Fruit fly (Drosophila melanogaster): ENCODE measurements around the gene Naglu.

Gene Naglu

dm6 chr2L:8414887-8415883 lies 3.5 kb upstream of the Naglu start, which contains the start of the genes CG13398 and Akap200 (continued):
- TF ChIP-seq CG7357 (GFP tag; IDR thresholded peaks at IDR 0.05) = no peak
- TF ChIP-seq CG11085 (GFP tag; IDR thresholded peaks at IDR 0.05) = no peak
- no peak for TF ChIP-seq CG8478 (optimal IDR thresholded peaks at IDR 0.05)
- peak; percentile 46 for TF ChIP-seq CG13424 (tag; optimal IDR thresholded peaks at IDR 0.05)
- TF ChIP-seq GATAe (GFP tag; conservative IDR thresholded peaks at IDR 0.05) = no peak
- 0 out of 2 replicates have a peak, but pooled peaks have one; percentile 32 for TF ChIP-seq Ptx1 (GFP tag; IDR thresholded peaks at IDR 0.05)
- no peak for TF ChIP-seq CG16863 (GFP tag; optimal IDR thresholded peaks at IDR 0.05)
- TF ChIP-seq twi (tag; optimal IDR thresholded peaks at IDR 0.05) = no peak
- 0 out of 2 replicates have a peak, but pooled peaks have one; percentile 10 for TF ChIP-seq CG11247 (GFP tag; IDR thresholded peaks at IDR 0.05)
- peak; percentile 36; the same call in 1 of the 2 replicates for TF ChIP-seq ssp (GFP tag; IDR thresholded peaks at IDR 0.05)
- no peak for TF ChIP-seq dmrt99B (tag; optimal IDR thresholded peaks at IDR 0.05)
- TF ChIP-seq Meics (GFP tag; optimal IDR thresholded peaks at IDR 0.05) = peak; percentile 3
- peak; percentile 5 for TF ChIP-seq fd3F (GFP tag; optimal IDR thresholded peaks at IDR 0.05)
- TF ChIP-seq CG12744 (GFP tag; optimal IDR thresholded peaks at IDR 0.05) = no peak
- no peak for TF ChIP-seq gro (GFP tag; optimal IDR thresholded peaks at IDR 0.05)
- no peak for TF ChIP-seq CG14860 (GFP tag; IDR thresholded peaks at IDR 0.05; ENCODE audit: partially characterized antibody)
- TF ChIP-seq Six4 (GFP tag; optimal IDR thresholded peaks at IDR 0.05) = peak; percentile 21
- TF ChIP-seq CG8765 (GFP tag; IDR thresholded peaks at IDR 0.05) = no peak
- TF ChIP-seq peb (GFP tag; IDR thresholded peaks at IDR 0.05) = no peak
- no peak for TF ChIP-seq CG11696 (GFP tag; IDR thresholded peaks at IDR 0.05)
- TF ChIP-seq mld (GFP tag; IDR thresholded peaks at IDR 0.05; ENCODE audit: partially characterized antibody) = no peak
- TF ChIP-seq CTCF (GFP tag; optimal IDR thresholded peaks at IDR 0.05) = no peak
- no peak for TF ChIP-seq aop (GFP tag; IDR thresholded peaks at IDR 0.05)
- no peak for TF ChIP-seq CG30431 (GFP tag; optimal IDR thresholded peaks at IDR 0.05)
- TF ChIP-seq dimm (GFP tag; IDR thresholded peaks at IDR 0.05) = no peak
- TF ChIP-seq CG17385 (GFP tag; optimal IDR thresholded peaks at IDR 0.05) = peak; percentile 23
- TF ChIP-seq CG34376 (GFP tag; optimal IDR thresholded peaks at IDR 0.05) = no peak
- TF ChIP-seq bsh (GFP tag; optimal IDR thresholded peaks at IDR 0.05) = no peak
- TF ChIP-seq Poxn (GFP tag; IDR thresholded peaks at IDR 0.05) = no peak
- TF ChIP-seq Doc2 (GFP tag; IDR thresholded peaks at IDR 0.05) = no peak
- no peak for TF ChIP-seq h (optimal IDR thresholded peaks at IDR 0.05)
- TF ChIP-seq CG15696 (tag; optimal IDR thresholded peaks at IDR 0.05) = peak; percentile 31
- 0 out of 2 replicates have a peak, but pooled peaks have one; percentile 15 for TF ChIP-seq CG13287 (GFP tag; IDR thresholded peaks at IDR 0.05; ENCODE audit: partially characterized antibody)
- no peak for TF ChIP-seq sna (GFP tag; IDR thresholded peaks at IDR 0.05; ENCODE audit: partially characterized antibody)
- TF ChIP-seq CG16813 (GFP tag; IDR thresholded peaks at IDR 0.05; ENCODE audit: partially characterized antibody) = no peak
- no peak for TF ChIP-seq CG11560 (tag; IDR thresholded peaks at IDR 0.05)
- no peak for TF ChIP-seq CG6175 (GFP tag; IDR thresholded peaks at IDR 0.05)
- TF ChIP-seq CG10147 (GFP tag; optimal IDR thresholded peaks at IDR 0.05) = no peak
- TF ChIP-seq Dll (GFP tag; IDR thresholded peaks at IDR 0.05; ENCODE audit: partially characterized antibody) = no peak
- TF ChIP-seq klu (GFP tag; IDR thresholded peaks at IDR 0.05) = 0 out of 2 replicates have a peak, but pooled peaks have one; percentile 23
- TF ChIP-seq jing (GFP tag; optimal IDR thresholded peaks at IDR 0.05) = no peak
- peak; percentile 49 for TF ChIP-seq pzg (GFP tag; optimal IDR thresholded peaks at IDR 0.05)
- no peak for TF ChIP-seq CG2129 (GFP tag; IDR thresholded peaks at IDR 0.05; ENCODE audit: partially characterized antibody)
- TF ChIP-seq CG8281 (tag; optimal IDR thresholded peaks at IDR 0.05) = no peak
- TF ChIP-seq Nf-YB (GFP tag; optimal IDR thresholded peaks at IDR 0.05) = no peak
- no peak for TF ChIP-seq CG9609 (GFP tag; optimal IDR thresholded peaks at IDR 0.05)
- peak; percentile 94 for TF ChIP-seq phol (tag; optimal IDR thresholded peaks at IDR 0.05)
- TF ChIP-seq psq (GFP tag; optimal IDR thresholded peaks at IDR 0.05) = no peak
- no peak for TF ChIP-seq unc-4 (GFP tag; IDR thresholded peaks at IDR 0.05; ENCODE audit: partially characterized antibody)

Measured in whole organism, embryonic.